Worm (Caenorhabditis elegans) whole organism, early embryonic: ENCODE data around the gene cbp-1.

ENCODE experiments used
- B0310.2 ChIP-seq: sonication (generic microtip); optimal IDR thresholded peaks from 2 replicates; lab custom pipeline; 2016; ENCODE audit warnings: mild to moderate bottlenecking, missing genetic modification characterization, missing compliant biosample characterization
- F13C5.2 ChIP-seq: sonication (generic microtip); optimal IDR thresholded peaks from 2 replicates; lab custom pipeline; 2017; ENCODE audit warnings: mild to moderate bottlenecking, missing genetic modification characterization, inconsistent platforms, missing compliant biosample characterization
- aly-1 ChIP-seq: sonication (generic microtip); optimal IDR thresholded peaks from 2 replicates; lab custom pipeline; 2016; ENCODE audit warnings: missing genetic modification characterization, missing compliant biosample characterization
- ama-1 ChIP-seq: fragments of 150-350 bp; optimal IDR thresholded peaks from 2 replicates; lab custom pipeline; 2014
- ceh-13 ChIP-seq: fragments of 200-800 bp; sonication (Bioruptor generic); optimal IDR thresholded peaks from 2 replicates; lab custom pipeline; 2018; ENCODE audit warnings: mild to moderate bottlenecking, missing genetic modification characterization, missing compliant biosample characterization
- ceh-36 ChIP-seq: sonication (generic microtip); optimal IDR thresholded peaks from 2 replicates; lab custom pipeline; 2016; ENCODE audit warnings: missing genetic modification characterization, inconsistent platforms, missing compliant biosample characterization
- ets-7 ChIP-seq: sonication (generic microtip); optimal IDR thresholded peaks from 2 replicates; lab custom pipeline; 2016; ENCODE audit warnings: missing genotype, missing genetic modification characterization, missing compliant biosample characterization
- flt-1 ChIP-seq: fragments of 200-800 bp; sonication (Bioruptor generic); IDR thresholded peaks from 2 replicates; pipeline ENCODE4 v1.3.6; 2022; ENCODE audit warnings: missing genetic modification characterization, missing compliant biosample characterization
- hmbx-1 ChIP-seq: sonication (generic microtip); optimal IDR thresholded peaks from 2 replicates; lab custom pipeline; 2016; ENCODE audit warnings: mild to moderate bottlenecking, missing genetic modification characterization, missing compliant biosample characterization
- hmg-4 ChIP-seq: fragments of 200-800 bp; sonication (Bioruptor generic); optimal IDR thresholded peaks from 2 replicates; lab custom pipeline; 2018; ENCODE audit warnings: mild to moderate bottlenecking, missing genetic modification characterization, missing compliant biosample characterization
- hnd-1 ChIP-seq: sonication (generic microtip); optimal IDR thresholded peaks from 2 replicates; lab custom pipeline; 2016; ENCODE audit warnings: missing genetic modification characterization, missing compliant biosample characterization
- pes-1 ChIP-seq: fragments of 200-800 bp; sonication (Bioruptor generic); IDR thresholded peaks from 2 replicates; pipeline ENCODE4 v1.3.6; 2022; ENCODE audit warnings: missing genetic modification reagents, missing genetic modification characterization, missing compliant biosample characterization
- scrt-1 ChIP-seq: fragments of 200-800 bp; sonication (Bioruptor generic); IDR thresholded peaks from 2 replicates; pipeline ENCODE4 v1.3.6; 2022; ENCODE audit warnings: missing genetic modification characterization, missing compliant biosample characterization
- sea-1 ChIP-seq: fragments of 200-800 bp; sonication (Bioruptor generic); conservative IDR thresholded peaks from 2 replicates; pipeline ENCODE4 v1.3.6; 2022; ENCODE audit warnings: missing genetic modification characterization, missing compliant biosample characterization
- tbx-11 ChIP-seq: fragments of 200-800 bp; sonication (Bioruptor generic); IDR thresholded peaks from 2 replicates; pipeline ENCODE4 v1.3.6; 2022; ENCODE audit warnings: missing genetic modification characterization, missing compliant biosample characterization
- tbx-37 ChIP-seq: fragments of 200-800 bp; sonication (Bioruptor generic); conservative IDR thresholded peaks from 2 replicates; pipeline ENCODE4 v1.3.6; 2022; ENCODE audit warnings: missing genetic modification reagents, missing genetic modification characterization, missing compliant biosample characterization
- tra-4 ChIP-seq: sonication (generic microtip); optimal IDR thresholded peaks from 2 replicates; lab custom pipeline; 2017; ENCODE audit warnings: missing genetic modification characterization, missing compliant biosample characterization

cbp-1 gene

ce11 chrIII:9744525-9744924 lies 21.8 kb upstream of the cbp-1 start:
- TF ChIP-seq B0310.2 (no peak), aly-1 (tag; lab: Kevin White, UChicago) (no peak)

DNA sequence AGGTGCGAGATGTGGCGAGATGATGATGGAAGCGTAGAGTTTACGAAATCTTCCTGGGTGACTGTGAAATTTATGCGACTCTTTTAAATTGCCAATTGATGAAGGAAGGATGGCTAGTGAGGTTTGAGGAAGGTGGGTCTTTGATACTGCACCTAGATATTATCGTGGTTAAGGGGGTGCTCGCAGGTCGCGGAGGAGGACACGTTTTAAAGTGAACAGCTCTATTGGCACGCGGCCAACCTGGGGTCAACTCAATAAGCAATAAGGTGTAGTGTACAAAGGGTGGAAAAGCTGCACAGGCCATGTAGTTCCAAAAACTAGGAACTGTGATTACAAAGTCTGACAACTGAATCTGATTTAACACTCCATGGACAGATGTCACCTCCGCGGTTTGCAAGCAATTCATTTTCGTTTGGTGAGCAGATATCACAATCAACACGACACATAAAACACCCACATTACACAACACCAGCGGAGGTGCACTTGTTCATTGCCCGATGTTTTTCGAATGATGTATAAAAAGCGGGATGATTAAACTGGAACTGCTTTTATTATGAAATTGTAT lies 20.9 kb upstream of the cbp-1 start:
- TF ChIP-seq ceh-13, result no peak
- TF ChIP-seq aly-1 (tag; lab: Kevin White, UChicago), result no peak
- TF ChIP-seq sea-1, result no peak
- TF ChIP-seq hmg-4 (GFP tag; lab: Kevin White, UChicago), result no peak
- no peak for TF ChIP-seq flt-1 (GFP tag; lab: Robert Waterston, UW)
- TF ChIP-seq tra-4 (tag; lab: Kevin White, UChicago), result no peak
- no peak for TF ChIP-seq B0310.2
- no peak for TF ChIP-seq ets-7 (tag; lab: Kevin White, UChicago)
- no peak for TF ChIP-seq tbx-11 (GFP tag; lab: Robert Waterston, UW)
- TF ChIP-seq pes-1 (GFP tag; lab: Robert Waterston, UW), result no peak
- TF ChIP-seq F13C5.2, result no peak

- no peak for TF ChIP-seq tra-4 (tag; lab: Kevin White, UChicago)
- no peak for TF ChIP-seq ets-7 (tag; lab: Kevin White, UChicago)
- TF ChIP-seq ama-1, result no peak
- TF ChIP-seq hmbx-1 (tag; lab: Kevin White, UChicago), result no peak
These were observed 19.6 kb upstream of the cbp-1 start for ce11 chrIII:9746665-9747064.

ce11 chrIII:9747133-9747532 lies 19.2 kb upstream of the cbp-1 start, which contains the start of the genes iff-1 and cdk-1:
Gene iff-1, minus strand, starts transcription at chrIII:9747193.
Gene cdk-1, plus strand, starts transcription at chrIII:9747472.
- TF ChIP-seq hmbx-1 (tag; lab: Kevin White, UChicago) (no peak), ceh-36 (tag; lab: Kevin White, UChicago) (no peak), hnd-1 (no peak), tra-4 (tag; lab: Kevin White, UChicago) (no peak), F13C5.2 (no peak), hmg-4 (GFP tag; lab: Kevin White, UChicago) (peak; percentile 33), tbx-37 (GFP tag; lab: Robert Waterston, UW) (no peak)

ce11 chrIII:9748694-9749093 lies 17.6 kb upstream of the cbp-1 start, which contains the start of gene T05G5.4:
Gene T05G5.4, plus strand, starts transcription at chrIII:9748934.
- TF ChIP-seq ceh-36 (tag; lab: Kevin White, UChicago), result no peak
- TF ChIP-seq tra-4 (tag; lab: Kevin White, UChicago), result no peak
- no peak for TF ChIP-seq ama-1
- TF ChIP-seq hnd-1, result no peak
- no peak for TF ChIP-seq sea-1
- TF ChIP-seq pes-1 (GFP tag; lab: Robert Waterston, UW), result no peak
- no peak for TF ChIP-seq F13C5.2
- TF ChIP-seq scrt-1 (GFP tag; lab: Robert Waterston, UW), result no peak
- TF ChIP-seq hmg-4 (GFP tag; lab: Kevin White, UChicago), result no peak
- no peak for TF ChIP-seq B0310.2
- TF ChIP-seq flt-1 (GFP tag; lab: Robert Waterston, UW), result no peak
- TF ChIP-seq tbx-37 (GFP tag; lab: Robert Waterston, UW), result no peak
- TF ChIP-seq ets-7 (tag; lab: Kevin White, UChicago), result no peak
- no peak for TF ChIP-seq tbx-11 (GFP tag; lab: Robert Waterston, UW)
- TF ChIP-seq hmbx-1 (tag; lab: Kevin White, UChicago), result no peak
- no peak for TF ChIP-seq aly-1 (tag; lab: Kevin White, UChicago)
- TF ChIP-seq ceh-13, result no peak

DNA sequence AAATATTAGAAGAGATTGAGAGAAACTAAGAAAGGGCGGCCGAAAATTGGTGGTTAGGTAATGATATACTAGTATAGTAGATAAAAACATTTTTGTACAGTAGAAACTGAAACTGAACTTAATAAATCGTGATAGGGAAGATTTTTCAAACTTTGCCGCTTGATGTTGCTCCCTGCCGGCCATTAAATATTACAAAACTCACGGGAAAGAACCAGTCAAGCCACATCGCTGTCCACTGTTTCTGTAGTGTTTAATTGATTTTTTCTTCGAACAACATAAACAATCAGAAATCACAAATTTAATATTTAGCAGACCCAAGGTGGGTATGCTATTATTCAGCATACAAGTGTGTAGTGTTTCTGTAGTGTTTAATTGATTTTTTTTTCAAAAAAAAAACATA lies 15.2 kb upstream of the cbp-1 start, which contains the start of gene T05G5.5:
Gene T05G5.5, minus strand, starts transcription at position 359 of the 400 bp plus-strand sequence.
- TF ChIP-seq tbx-11 (GFP tag; lab: Robert Waterston, UW) (no peak), pes-1 (GFP tag; lab: Robert Waterston, UW) (no peak), ceh-36 (tag; lab: Kevin White, UChicago) (no peak), hnd-1 (no peak), ama-1 (no peak), hmbx-1 (tag; lab: Kevin White, UChicago) (no peak), ets-7 (tag; lab: Kevin White, UChicago) (no peak), F13C5.2 (no peak), tbx-37 (GFP tag; lab: Robert Waterston, UW) (no peak), aly-1 (tag; lab: Kevin White, UChicago) (no peak), B0310.2 (no peak), tra-4 (tag; lab: Kevin White, UChicago) (no peak), hmg-4 (GFP tag; lab: Kevin White, UChicago) (no peak), sea-1 (no peak), ceh-13 (no peak), flt-1 (GFP tag; lab: Robert Waterston, UW) (no peak)

DNA sequence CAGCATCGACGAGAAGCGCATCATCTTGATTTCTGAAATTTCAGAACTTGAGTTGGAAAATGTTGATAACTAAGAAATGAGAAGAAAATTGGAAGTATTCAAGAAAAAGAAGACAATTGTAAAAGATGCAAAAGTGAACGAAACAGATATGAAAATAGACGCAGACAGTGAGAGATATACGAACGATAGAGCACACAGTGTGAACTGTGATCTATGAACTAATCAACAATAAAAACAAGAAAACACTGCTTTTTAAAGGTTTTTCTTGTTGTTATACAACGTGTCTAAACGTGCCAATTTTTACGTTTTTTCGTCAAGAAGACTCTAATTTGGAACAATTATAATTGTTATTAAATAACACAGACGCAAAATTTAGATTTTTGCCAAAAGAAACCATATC lies 13.5 kb upstream of the cbp-1 start, which contains the start of gene ech-6:
Gene ech-6, minus strand, starts transcription at position 32 of the 400 bp plus-strand sequence.
- TF ChIP-seq ama-1, result no peak
- TF ChIP-seq tbx-11 (GFP tag; lab: Robert Waterston, UW), result no peak
- no peak for TF ChIP-seq ceh-13
- no peak for TF ChIP-seq sea-1
- TF ChIP-seq B0310.2, result no peak
- TF ChIP-seq aly-1 (tag; lab: Kevin White, UChicago), result no peak
- TF ChIP-seq scrt-1 (GFP tag; lab: Robert Waterston, UW), result no peak
- TF ChIP-seq F13C5.2, result no peak
- TF ChIP-seq flt-1 (GFP tag; lab: Robert Waterston, UW), result no peak

DNA sequence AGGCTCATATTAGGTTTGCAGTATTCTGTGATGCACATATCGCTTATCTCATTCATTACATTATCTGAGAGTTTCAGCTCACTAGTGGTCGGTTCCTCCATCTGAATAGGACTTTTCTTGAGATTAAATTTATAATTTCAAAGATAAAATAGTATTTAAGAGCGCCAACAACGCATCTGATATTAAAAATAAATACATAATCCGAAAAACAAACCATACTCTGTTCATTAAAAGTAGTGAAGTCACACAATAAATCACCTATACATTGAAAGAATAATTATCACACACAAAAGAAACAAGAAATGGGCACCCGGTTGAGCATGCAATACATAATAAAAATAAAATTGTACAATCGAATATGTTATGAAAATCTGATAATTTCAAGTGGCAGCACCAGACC lies 8.9 kb upstream of the cbp-1 start, which contains the start of gene vps-53:
Gene vps-53, minus strand, starts transcription at position 101 of the 400 bp plus-strand sequence.
- TF ChIP-seq tbx-11 (GFP tag; lab: Robert Waterston, UW) (no peak), sea-1 (no peak), aly-1 (tag; lab: Kevin White, UChicago) (no peak), tbx-37 (GFP tag; lab: Robert Waterston, UW) (no peak), ceh-13 (no peak), ama-1 (no peak), F13C5.2 (no peak), hmg-4 (GFP tag; lab: Kevin White, UChicago) (no peak), tra-4 (tag; lab: Kevin White, UChicago) (no peak), hnd-1 (no peak)
